Fruit fly (Drosophila melanogaster): ENCODE results near the gene vls.

vls gene

DNA sequence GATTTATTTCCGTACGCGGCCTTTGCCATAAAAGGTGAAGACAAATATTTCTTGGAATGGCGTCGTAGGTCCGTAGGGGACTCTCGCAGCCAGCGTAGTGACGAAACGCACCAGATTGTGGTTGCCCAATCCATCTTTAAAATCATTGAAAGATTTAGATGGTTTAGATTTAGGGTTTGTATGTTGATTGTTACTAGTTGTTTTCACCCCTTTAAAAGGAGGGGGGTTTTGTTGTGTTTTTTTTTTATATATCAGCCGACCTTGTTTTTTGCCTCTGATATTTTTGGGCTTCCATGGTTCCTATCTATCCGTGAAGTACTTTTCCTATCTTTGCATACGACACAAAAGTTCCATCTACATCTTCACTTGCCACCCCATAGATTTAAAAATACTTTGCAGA, 13.4 kb upstream of the vls start (continued):
- TF ChIP-seq CG11093 (GFP tag; IDR thresholded peaks at IDR 0.05) (no peak), CG30020 (tag; optimal IDR thresholded peaks at IDR 0.05) (no peak), Tbp (GFP tag; optimal IDR thresholded peaks at IDR 0.05) (no peak), gt (GFP tag; IDR thresholded peaks at IDR 0.05) (no peak), dpn (GFP tag; optimal IDR thresholded peaks at IDR 0.05) (peak; percentile 3 to 17), Dip3 (GFP tag; optimal IDR thresholded peaks at IDR 0.05) (peak; percentile 46), slou (GFP tag; optimal IDR thresholded peaks at IDR 0.05) (no peak), trh (GFP tag; optimal IDR thresholded peaks at IDR 0.05) (no peak), Ravus (GFP tag; IDR thresholded peaks at IDR 0.05) (no peak), cad (GFP tag; optimal IDR thresholded peaks at IDR 0.05) (no peak), CG14965 (GFP tag; optimal IDR thresholded peaks at IDR 0.05; ENCODE audit: borderline replicate concordance) (no peak), CG17385 (GFP tag; optimal IDR thresholded peaks at IDR 0.05) (no peak), tll (GFP tag; optimal IDR thresholded peaks at IDR 0.05) (no peak), CG7987 (GFP tag; optimal IDR thresholded peaks at IDR 0.05) (no peak), Hr78 (GFP tag; optimal IDR thresholded peaks at IDR 0.05) (peak in 1 of 2 experiments; percentile 16), h (optimal IDR thresholded peaks at IDR 0.05) (no peak), kah (GFP tag; optimal IDR thresholded peaks at IDR 0.05) (no peak), CG12744 (GFP tag; optimal IDR thresholded peaks at IDR 0.05) (no peak), CG1832 (GFP tag; optimal IDR thresholded peaks at IDR 0.05) (no peak), sd (tag; optimal IDR thresholded peaks at IDR 0.05) (peak; percentile 49), ash1 (GFP tag; optimal IDR thresholded peaks at IDR 0.05) (no peak), cg (GFP tag; optimal IDR thresholded peaks at IDR 0.05) (no peak), Stat92E (GFP tag; optimal IDR thresholded peaks at IDR 0.05) (no peak), Fer3 (tag; optimal IDR thresholded peaks at IDR 0.05) (no peak), tio (GFP tag; optimal IDR thresholded peaks at IDR 0.05) (no peak), gfzf (GFP tag; optimal IDR thresholded peaks at IDR 0.05) (no peak), pum (GFP tag; optimal IDR thresholded peaks at IDR 0.05) (no peak), sens-2 (GFP tag; IDR thresholded peaks at IDR 0.05) (no peak), H2.0 (GFP tag; IDR thresholded peaks at IDR 0.05) (no peak), NK7.1 (GFP tag; optimal IDR thresholded peaks at IDR 0.05) (no peak), exex (tag; optimal IDR thresholded peaks at IDR 0.05) (peak; percentile 32), CG30403 (GFP tag; optimal IDR thresholded peaks at IDR 0.05) (peak; percentile 29), CG8765 (GFP tag; IDR thresholded peaks at IDR 0.05) (no peak), Dek (tag; optimal IDR thresholded peaks at IDR 0.05) (no peak), ac (GFP tag; optimal IDR thresholded peaks at IDR 0.05) (no peak), CG34224 (GFP tag; IDR thresholded peaks at IDR 0.05; ENCODE audit: partially characterized antibody) (no peak), CG10267 (tag; optimal IDR thresholded peaks at IDR 0.05) (no peak), Max (GFP tag; optimal IDR thresholded peaks at IDR 0.05) (peak; percentile 5), CG8290 (GFP tag; optimal IDR thresholded peaks at IDR 0.05) (no peak), CG8290 (tag; optimal IDR thresholded peaks at IDR 0.05) (peak in 1 of 2 experiments; percentile 50), CG6765 (GFP tag; optimal IDR thresholded peaks at IDR 0.05) (no peak), CG3726 (GFP tag; IDR thresholded peaks at IDR 0.05) (0 out of 3 replicates have a peak, but pooled peaks have one; percentile 38), Myb (GFP tag; optimal IDR thresholded peaks at IDR 0.05) (peak; percentile 16), CG15073 (GFP tag; optimal IDR thresholded peaks at IDR 0.05) (no peak), luna (GFP tag; optimal IDR thresholded peaks at IDR 0.05) (no peak), CG10431 (GFP tag; optimal IDR thresholded peaks at IDR 0.05) (no peak), PHDP (tag; optimal IDR thresholded peaks at IDR 0.05) (no peak), CG2875 (GFP tag; optimal IDR thresholded peaks at IDR 0.05) (no peak), H15 (GFP tag; IDR thresholded peaks at IDR 0.05) (0 out of 3 replicates have a peak, but pooled peaks have one; percentile 26), gro (GFP tag; optimal IDR thresholded peaks at IDR 0.05) (no peak), NC2α (GFP tag; optimal IDR thresholded peaks at IDR 0.05) (no peak), CG14014 (GFP tag; IDR thresholded peaks at IDR 0.05) (no peak; the same call in 1 of the 2 replicates)

Data from whole organism, embryonic.